Worm (Caenorhabditis elegans): ENCODE results near the gene F22F7.7.
A peak's percentile ranks its signal among the peaks of the same experiment; 100 is the strongest.

Gene F22F7.7

DNA sequence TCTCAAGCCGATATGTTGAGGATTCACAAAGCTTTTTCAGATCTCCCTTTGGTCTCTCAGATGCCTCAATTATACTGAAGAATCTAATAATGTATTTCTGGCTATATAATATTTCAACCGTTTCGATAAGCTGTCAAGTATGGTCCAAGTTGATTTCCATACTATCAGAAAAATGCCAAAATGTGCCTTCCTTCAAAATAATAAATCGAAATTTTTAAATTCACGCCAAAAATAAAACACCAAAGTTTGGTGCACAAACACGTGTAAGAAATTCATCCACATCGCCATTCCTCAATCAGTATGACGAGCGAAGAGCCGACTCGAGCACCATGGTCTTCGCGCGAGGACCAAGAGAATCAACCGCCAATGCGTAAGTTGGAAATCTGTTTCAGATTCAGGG lies 20.3 kb downstream of the F22F7.7 start, which contains the start of gene F22F7.11:
Gene F22F7.11 (plus strand): TSS at position 301 of the 400 bp plus-strand sequence.
- TF ChIP-seq athp-1 (tag; optimal IDR thresholded peaks at IDR 0.05) (no peak), ztf-26 (tag; optimal IDR thresholded peaks at IDR 0.05) (no peak), F52B5.7 (tag; optimal IDR thresholded peaks at IDR 0.05) (no peak), ztf-3 (GFP tag; optimal IDR thresholded peaks at IDR 0.05) (no peak), B0035.1 (tag; optimal IDR thresholded peaks at IDR 0.05) (no peak), F49E8.2 (tag; optimal IDR thresholded peaks at IDR 0.05; ENCODE audit: insufficient read depth) (no peak), snpc-1.3 (tag; optimal IDR thresholded peaks at IDR 0.05; ENCODE audit: insufficient read depth) (no peak), egrh-3 (GFP tag; IDR thresholded peaks at IDR 0.05) (no peak), lin-40 (tag; optimal IDR thresholded peaks at IDR 0.05) (no peak), T26A5.8 (tag; optimal IDR thresholded peaks at IDR 0.05) (no peak), ccch-3 (GFP tag; optimal IDR thresholded peaks at IDR 0.05) (no peak), lag-1 (GFP tag; IDR thresholded peaks at IDR 0.05) (no peak), attf-5 (GFP tag; optimal IDR thresholded peaks at IDR 0.05) (no peak), efl-1 (GFP tag; optimal IDR thresholded peaks at IDR 0.05) (no peak), Y79H2A.3 (GFP tag; conservative IDR thresholded peaks at IDR 0.05) (no peak)

DNA sequence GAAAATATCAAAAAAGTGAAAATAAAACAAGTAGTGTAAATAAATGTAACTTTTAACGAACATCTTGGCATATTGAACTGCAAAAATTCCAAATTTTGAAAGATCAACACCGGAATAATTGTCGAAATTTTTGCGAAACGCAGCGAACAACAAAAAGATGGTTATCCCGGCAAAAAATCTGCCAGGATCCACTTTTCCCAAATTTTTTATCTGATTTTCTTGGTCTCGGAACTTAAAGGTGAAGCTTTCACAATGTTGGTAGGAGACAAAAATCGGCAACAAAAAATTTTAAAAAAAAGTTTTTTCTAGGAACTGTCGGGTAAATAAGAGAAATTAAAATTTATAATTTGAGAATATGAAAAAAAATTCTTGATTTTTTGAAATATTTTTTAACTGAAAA lies 21.3 kb downstream of the F22F7.7 start, which contains the start of gene bgnt-1.2:
Gene bgnt-1.2 (minus strand): TSS at position 101 of the 400 bp plus-strand sequence.
- TF ChIP-seq F57C9.4 (tag; optimal IDR thresholded peaks at IDR 0.05) (no peak), fkh-3 (tag; optimal IDR thresholded peaks at IDR 0.05) (no peak), ceh-58 (GFP tag; IDR thresholded peaks at IDR 0.05) (no peak), nfya-1 (tag; optimal IDR thresholded peaks at IDR 0.05; ENCODE audit: borderline replicate concordance, insufficient read depth) (no peak), lsy-27 (tag; optimal IDR thresholded peaks at IDR 0.05; ENCODE audit: borderline replicate concordance, insufficient read depth) (no peak), B0019.2 (GFP tag; conservative IDR thresholded peaks at IDR 0.05) (no peak), die-1 (tag; optimal IDR thresholded peaks at IDR 0.05) (no peak), Y95B8A.8 (GFP tag; IDR thresholded peaks at IDR 0.05) (no peak), rcor-1 (GFP tag; IDR thresholded peaks at IDR 0.05) (no peak), pha-4 (tag; optimal IDR thresholded peaks at IDR 0.05) (no peak), bed-1 (GFP tag; IDR thresholded peaks at IDR 0.05) (no peak), Y56A3A.18 (GFP tag; IDR thresholded peaks at IDR 0.05) (no peak), nhr-27 (tag; optimal IDR thresholded peaks at IDR 0.05) (no peak)

DNA sequence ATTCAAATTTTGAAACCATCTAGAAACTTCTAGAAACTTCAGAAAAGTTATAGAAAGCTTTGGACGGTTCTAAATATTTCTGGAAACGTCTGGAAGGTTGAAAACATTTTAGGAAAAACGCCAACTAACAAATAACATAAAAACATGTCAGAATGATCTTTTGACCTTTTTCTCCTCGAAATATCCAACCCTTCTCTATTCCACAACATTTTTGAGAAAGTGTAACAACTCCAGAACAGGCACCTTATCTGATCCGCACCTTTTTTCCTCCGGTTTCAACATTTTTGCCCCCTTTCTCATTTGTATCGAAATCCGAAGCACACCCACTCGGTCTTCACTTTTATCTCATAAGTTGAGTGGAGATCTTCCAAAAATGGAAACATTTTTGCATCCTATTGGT lies 29.5 kb downstream of the F22F7.7 start, which contains the start of gene F22F7.3:
Gene F22F7.3 (plus strand): TSS at position 301 of the 400 bp plus-strand sequence.
- no peak for TF ChIP-seq snpc-3.4 (tag; optimal IDR thresholded peaks at IDR 0.05)

DNA sequence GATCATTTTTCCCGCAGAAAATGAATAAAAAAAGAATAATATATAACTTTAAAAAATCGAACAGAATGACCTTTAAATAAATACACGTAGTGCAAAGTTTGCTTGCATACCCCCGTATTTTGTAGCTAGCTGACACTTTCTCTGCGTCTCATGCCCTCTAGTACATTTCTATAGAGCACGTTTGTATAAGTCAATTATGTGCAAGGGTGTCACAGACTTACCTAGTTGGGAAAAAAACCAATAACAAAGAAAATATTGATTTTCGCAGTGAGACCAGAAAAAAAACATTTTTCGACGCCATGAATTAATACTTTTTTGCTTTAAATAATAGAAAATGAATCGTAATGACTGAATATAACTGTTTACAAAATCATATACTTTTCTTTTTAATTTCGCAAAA lies 30.5 kb downstream of the F22F7.7 start, which contains the start of gene ckb-4:
Gene ckb-4 (minus strand): TSS at position 140 of the 400 bp plus-strand sequence.
- TF ChIP-seq mcd-1 (GFP tag; IDR thresholded peaks at IDR 0.05) (no peak), egl-18 (GFP tag; IDR thresholded peaks at IDR 0.05) (no peak), F22D6.2 (tag; optimal IDR thresholded peaks at IDR 0.05) (no peak), nhr-80 (tag; optimal IDR thresholded peaks at IDR 0.05) (peak; percentile 22), ceh-58 (GFP tag; IDR thresholded peaks at IDR 0.05) (no peak), sptf-2 (GFP tag; optimal IDR thresholded peaks at IDR 0.05) (no peak), F57C9.4 (tag; optimal IDR thresholded peaks at IDR 0.05) (no peak)

Data from whole organism, young adult.